Fruit fly (Drosophila melanogaster): ENCODE measurements around the gene Gapdh2.

- no peak for TF ChIP-seq Blimp-1 (GFP tag; optimal IDR thresholded peaks at IDR 0.05)
- TF ChIP-seq achi (GFP tag; optimal IDR thresholded peaks at IDR 0.05) = no peak
These were observed 7.6 kb downstream of the Gapdh2 start for dm6 chrX:15875569-15875968.

Data from whole organism, prepupa.